Worm (Caenorhabditis elegans): ENCODE results near the gene B0244.10.

Gene B0244.10

DNA sequence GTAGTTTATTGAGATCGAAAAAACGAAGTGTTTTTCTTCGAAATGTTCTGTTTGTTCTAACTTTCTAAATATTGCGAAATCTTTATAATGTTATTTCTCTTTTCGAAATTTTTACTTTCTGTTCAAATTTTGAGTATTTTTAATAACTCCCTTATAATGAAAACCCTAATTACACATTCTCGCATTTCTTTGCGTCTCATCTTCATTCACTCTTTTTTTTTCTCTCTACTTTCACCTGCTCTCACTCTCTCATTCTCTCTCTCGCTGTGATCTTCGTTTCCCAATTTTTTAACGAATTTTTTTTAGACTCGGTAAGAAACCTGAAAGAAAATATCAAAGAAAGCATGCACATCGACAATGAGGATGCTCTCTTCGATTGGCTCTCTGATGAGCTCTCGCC, 23.7 kb upstream of the B0244.10 start, which contains the start of gene rbm-26:
Gene rbm-26 (plus strand): TSS at position 301 of the 400 bp plus-strand sequence.
- TF ChIP-seq nhr-43 (tag; optimal IDR thresholded peaks at IDR 0.05; ENCODE audit: poor library complexity, severe bottlenecking) (no peak), pha-4 (tag; optimal IDR thresholded peaks at IDR 0.05) (peak; percentile 8)

DNA sequence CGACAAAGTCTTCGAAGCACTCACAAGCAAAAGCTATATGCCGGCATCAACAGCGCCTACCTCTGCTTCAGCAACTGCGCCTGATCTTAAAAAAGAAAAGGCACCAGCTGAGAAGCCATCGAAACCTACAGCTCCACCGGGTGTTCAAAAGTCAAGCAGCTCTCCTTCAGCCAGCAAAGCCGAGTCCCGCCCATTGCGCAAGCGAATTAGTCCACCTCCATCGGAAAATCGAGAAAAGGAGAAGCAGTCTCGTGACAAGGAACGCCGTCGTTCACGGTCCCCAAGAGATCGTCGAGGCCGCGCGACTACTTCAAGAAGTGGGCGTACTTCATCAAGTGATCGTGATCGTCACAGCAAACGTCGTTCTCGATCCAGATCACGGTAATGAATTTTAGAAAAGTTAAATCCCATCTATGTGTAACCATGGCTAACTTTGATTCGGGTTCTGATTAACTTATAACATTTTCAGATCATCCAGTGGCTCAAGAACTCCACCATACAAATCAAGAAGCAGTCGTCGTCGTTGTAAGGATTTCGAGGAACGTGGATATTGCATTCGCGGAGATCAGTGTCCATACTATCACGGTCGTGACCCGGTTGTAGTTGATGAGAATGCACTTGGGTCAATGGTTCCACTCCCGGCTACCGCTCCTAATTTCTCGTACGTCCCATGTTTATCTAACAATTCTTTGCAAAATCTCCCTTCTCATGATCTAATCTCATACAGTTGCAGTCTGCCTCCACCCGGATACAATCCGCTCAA, 22.9 kb upstream of the B0244.10 start:
- TF ChIP-seq egl-5 (tag; optimal IDR thresholded peaks at IDR 0.05) = no peak
- TF ChIP-seq snpc-4 (tag; optimal IDR thresholded peaks at IDR 0.05) = no peak
- TF ChIP-seq mml-1 (tag; optimal IDR thresholded peaks at IDR 0.05) = no peak
- no peak for TF ChIP-seq skn-1 (tag; optimal IDR thresholded peaks at IDR 0.05)
- no peak for TF ChIP-seq ceh-9 (tag; optimal IDR thresholded peaks at IDR 0.05)
- no peak for TF ChIP-seq lsy-12 (tag; optimal IDR thresholded peaks at IDR 0.05)
- no peak for TF ChIP-seq ceh-16 (tag; optimal IDR thresholded peaks at IDR 0.05)
- TF ChIP-seq ZK546.5 (tag; optimal IDR thresholded peaks at IDR 0.05) = no peak
- TF ChIP-seq fkh-2 (tag; optimal IDR thresholded peaks at IDR 0.05) = no peak
- no peak for TF ChIP-seq nhr-76 (tag; optimal IDR thresholded peaks at IDR 0.05)
- TF ChIP-seq R02D3.7 (tag; optimal IDR thresholded peaks at IDR 0.05) = no peak
- TF ChIP-seq nfya-1 (tag; optimal IDR thresholded peaks at IDR 0.05; ENCODE audit: insufficient read depth) = no peak

DNA sequence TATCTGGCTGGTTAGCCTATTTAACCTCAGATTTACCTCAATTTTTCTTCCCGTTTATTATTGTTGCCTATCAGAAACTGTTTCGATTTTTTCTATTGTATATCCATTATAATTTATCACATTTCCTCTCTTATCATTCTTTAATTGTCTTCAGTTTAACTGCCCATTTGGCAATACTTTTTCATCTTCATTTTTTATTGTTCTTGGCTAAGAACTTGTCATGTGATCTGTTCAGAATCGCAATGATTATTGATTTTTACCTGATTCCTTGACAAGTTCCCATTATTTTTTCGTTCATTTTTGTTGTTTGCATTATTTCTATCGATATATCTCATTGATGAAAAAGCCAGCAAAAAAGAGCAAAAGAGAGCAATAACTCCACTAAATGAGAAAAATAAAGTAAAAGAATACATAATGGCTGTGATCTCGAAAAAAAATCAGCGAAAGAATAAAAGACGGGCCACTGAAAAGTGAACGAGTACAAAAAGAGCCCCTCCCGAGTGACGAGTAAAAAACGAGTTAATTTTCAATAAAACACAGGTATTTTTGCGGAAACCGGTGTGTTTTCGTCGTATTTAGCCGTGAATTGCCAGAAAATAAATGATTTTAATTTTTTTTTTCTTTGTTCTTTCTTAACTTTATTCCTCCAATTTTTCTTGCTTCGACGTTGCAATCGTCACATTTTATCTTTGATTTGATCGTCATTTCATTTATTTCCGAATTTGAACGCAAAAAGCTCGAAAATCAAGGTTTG, 20.6 kb upstream of the B0244.10 start, which contains the start of gene arf-1:
Gene arf-1 (plus strand): TSS at position 657 of the 754 bp plus-strand sequence.
- no peak for TF ChIP-seq ztf-4 (tag; optimal IDR thresholded peaks at IDR 0.05)
- TF ChIP-seq jun-1 (tag; optimal IDR thresholded peaks at IDR 0.05) = no peak
- peak; percentile 54 for TF ChIP-seq nhr-77 (tag; optimal IDR thresholded peaks at IDR 0.05)
- peak; percentile 17 for TF ChIP-seq elt-2 (tag; optimal IDR thresholded peaks at IDR 0.05)

DNA sequence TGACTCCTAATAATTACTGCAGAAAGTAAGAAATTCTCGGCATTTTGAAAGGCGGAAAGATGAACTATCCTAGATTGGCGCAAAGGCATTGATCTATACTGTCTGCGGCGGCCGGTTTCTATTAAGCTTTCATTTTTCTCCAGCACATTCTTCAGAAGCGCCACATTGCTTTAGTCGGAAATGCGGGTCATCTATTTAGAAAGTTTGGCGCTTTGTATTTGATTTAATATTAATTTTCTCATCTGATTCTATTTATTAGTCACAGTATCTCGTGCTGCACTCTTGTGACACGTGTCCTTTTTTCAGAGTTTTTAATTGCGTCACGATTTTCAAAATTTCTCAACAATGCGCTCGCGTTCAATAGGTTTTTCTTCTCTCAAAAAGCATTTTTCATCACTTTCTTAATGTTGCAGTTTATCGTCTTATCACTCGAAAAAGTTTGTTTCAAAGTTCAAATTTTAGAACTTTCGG, 19.9 kb upstream of the B0244.10 start:
- TF ChIP-seq ztf-4 (tag; optimal IDR thresholded peaks at IDR 0.05) (peak; percentile 55), nhr-43 (tag; optimal IDR thresholded peaks at IDR 0.05; ENCODE audit: poor library complexity, severe bottlenecking) (peak; percentile 76), lsy-12 (tag; optimal IDR thresholded peaks at IDR 0.05) (no peak), ama-1 (optimal IDR thresholded peaks at IDR 0.05) (peak; percentile 59), hmg-11 (tag; optimal IDR thresholded peaks at IDR 0.05) (no peak), ztf-11 (tag; optimal IDR thresholded peaks at IDR 0.05) (no peak), skn-1 (tag; optimal IDR thresholded peaks at IDR 0.05) (no peak), nhr-23 (tag; optimal IDR thresholded peaks at IDR 0.05) (no peak)

DNA sequence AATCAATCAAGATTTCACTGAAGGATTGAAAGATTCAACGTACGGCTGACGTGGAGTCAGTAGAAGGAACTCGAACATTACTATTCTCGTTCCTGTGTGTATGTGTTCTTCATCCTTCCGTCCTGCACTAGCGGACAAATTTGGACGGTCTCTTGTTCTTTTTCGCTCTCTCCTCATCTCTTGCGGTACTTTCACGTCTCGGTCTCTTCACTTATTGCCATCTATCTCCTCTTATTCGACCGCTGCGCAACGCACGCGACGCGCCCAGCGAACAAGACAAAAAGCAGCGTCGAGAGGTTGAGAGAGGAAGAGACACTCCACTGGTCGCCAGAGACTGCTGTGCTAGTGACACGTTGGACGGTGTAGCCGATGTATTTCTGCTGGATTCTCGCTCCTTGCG, 19.5 kb upstream of the B0244.10 start:
- no peak for TF ChIP-seq nhr-77 (tag; optimal IDR thresholded peaks at IDR 0.05)
- TF ChIP-seq unc-62 (GFP tag; optimal IDR thresholded peaks at IDR 0.05) = peak; percentile 34
- TF ChIP-seq ceh-28 (tag; optimal IDR thresholded peaks at IDR 0.05) = peak; percentile 65
- TF ChIP-seq mdl-1 (tag; optimal IDR thresholded peaks at IDR 0.05) = peak; percentile 32
- no peak for TF ChIP-seq ceh-9 (tag; optimal IDR thresholded peaks at IDR 0.05)
- TF ChIP-seq daf-12 (tag; optimal IDR thresholded peaks at IDR 0.05) = no peak
- TF ChIP-seq hmg-11 (tag; optimal IDR thresholded peaks at IDR 0.05) = peak; percentile 88
- TF ChIP-seq lin-15B (tag; optimal IDR thresholded peaks at IDR 0.05) = peak; percentile 70
- peak; percentile 63 for TF ChIP-seq nhr-23 (tag; optimal IDR thresholded peaks at IDR 0.05)
- peak; percentile 78 for TF ChIP-seq pha-4 (tag; optimal IDR thresholded peaks at IDR 0.05)
- no peak for TF ChIP-seq aly-2 (tag; optimal IDR thresholded peaks at IDR 0.05)
- TF ChIP-seq nhr-28 (tag; optimal IDR thresholded peaks at IDR 0.05) = no peak
- no peak for TF ChIP-seq fos-1 (tag; optimal IDR thresholded peaks at IDR 0.05)
- peak; percentile 29 for TF ChIP-seq R02D3.7 (tag; optimal IDR thresholded peaks at IDR 0.05)
- peak; percentile 90 for TF ChIP-seq nfya-1 (tag; optimal IDR thresholded peaks at IDR 0.05; ENCODE audit: insufficient read depth)
- peak; percentile 75 for TF ChIP-seq nhr-25 (tag; optimal IDR thresholded peaks at IDR 0.05)
- TF ChIP-seq elt-3 (tag; optimal IDR thresholded peaks at IDR 0.05) = peak in 1 of 3 experiments; percentile 26
- TF ChIP-seq jun-1 (tag; optimal IDR thresholded peaks at IDR 0.05) = peak; percentile 78
- TF ChIP-seq nhr-11 (tag; optimal IDR thresholded peaks at IDR 0.05) = no peak
- peak; percentile 63 for TF ChIP-seq elt-2 (tag; optimal IDR thresholded peaks at IDR 0.05)
- peak; percentile 24 for TF ChIP-seq skn-1 (tag; optimal IDR thresholded peaks at IDR 0.05)
- no peak for TF ChIP-seq egl-5 (tag; optimal IDR thresholded peaks at IDR 0.05)
- TF ChIP-seq lin-39 (tag; optimal IDR thresholded peaks at IDR 0.05) = peak; percentile 88
- no peak for TF ChIP-seq nhr-12 (tag; optimal IDR thresholded peaks at IDR 0.05)
- TF ChIP-seq snpc-4 (tag; optimal IDR thresholded peaks at IDR 0.05) = peak; percentile 89
- peak; percentile 82 for TF ChIP-seq ama-1 (optimal IDR thresholded peaks at IDR 0.05)
